Worm (Caenorhabditis elegans): ENCODE results near the gene srab-24.

- no peak for TF ChIP-seq sma-3 (GFP tag; optimal IDR thresholded peaks at IDR 0.05)
- TF ChIP-seq mbf-1 (tag; optimal IDR thresholded peaks at IDR 0.05): no peak
These were observed 5.7 kb downstream of the srab-24 start, which contains the start of gene Y64G10A.2 for ce11 chrIV:14244357-14244756.
